Fruit fly (Drosophila melanogaster) whole organism, embryonic: ENCODE measurements around the gene witty.

Experiments used
- Atf6 ChIP-seq: fragments of 200-800 bp; sonication (Bioruptor generic); IDR thresholded peaks from 2 replicates; pipeline ENCODE4 v1.3.6; 2022; ENCODE audit warnings: missing biosample characterization, missing genetic modification characterization
- CG10431 ChIP-seq: fragments of 200-800 bp; sonication (Bioruptor generic); optimal IDR thresholded peaks from 3 replicates; lab custom pipeline; 2018; ENCODE audit warnings: missing biosample characterization, mild to moderate bottlenecking, missing genetic modification characterization
- CG11560 ChIP-seq: fragments of 200-800 bp; sonication (Bioruptor generic); IDR thresholded peaks from 3 replicates; pipeline ENCODE4 v1.3.6; 2022; ENCODE audit warnings: missing biosample characterization, missing genetic modification characterization
- CG12659 ChIP-seq: fragments of 200-800 bp; sonication (Bioruptor generic); optimal IDR thresholded peaks from 3 replicates; lab custom pipeline; 2017; ENCODE audit warnings: mild to moderate bottlenecking, missing biosample characterization, missing genetic modification reagents, missing genetic modification characterization
- CG13424 ChIP-seq: fragments of 200-800 bp; sonication (Bioruptor generic); optimal IDR thresholded peaks from 2 replicates; lab custom pipeline; 2019; ENCODE audit warnings: missing biosample characterization, mild to moderate bottlenecking, missing genetic modification characterization, moderate library complexity
- CG16813 ChIP-seq: fragments of 200-800 bp; sonication (Bioruptor generic); IDR thresholded peaks from 3 replicates; pipeline ENCODE4 v1.3.6; 2022; ENCODE audit warnings: missing biosample characterization, missing genetic modification characterization; ENCODE audit not compliant: partially characterized antibody
- CG17328 ChIP-seq: fragments of 200-800 bp; sonication (Bioruptor generic); IDR thresholded peaks from 2 replicates; pipeline ENCODE4 v1.3.6; 2022; ENCODE audit warnings: missing biosample characterization, missing genetic modification characterization
- CG2678 ChIP-seq: fragments of 200-800 bp; sonication (Bioruptor generic); optimal IDR thresholded peaks from 3 replicates; lab custom pipeline; 2019; ENCODE audit warnings: missing biosample characterization, mild to moderate bottlenecking, missing genetic modification characterization, moderate library complexity
- CG31365 ChIP-seq: fragments of 200-800 bp; sonication (Bioruptor generic); optimal IDR thresholded peaks from 2 replicates; lab custom pipeline; 2018; ENCODE audit warnings: missing biosample characterization, mild to moderate bottlenecking, missing genetic modification characterization
- CG3407 ChIP-seq: fragments of 200-800 bp; sonication (Bioruptor generic); optimal IDR thresholded peaks from 2 replicates; lab custom pipeline; 2018; ENCODE audit warnings: missing biosample characterization, mild to moderate bottlenecking, missing genetic modification characterization
- CG34376 ChIP-seq: fragments of 200-800 bp; sonication (Bioruptor generic); optimal IDR thresholded peaks from 2 replicates; lab custom pipeline; 2018; ENCODE audit warnings: missing biosample characterization, mild to moderate bottlenecking, missing genetic modification characterization
- CG3847 ChIP-seq: fragments of 200-800 bp; sonication (Bioruptor generic); IDR thresholded peaks from 2 replicates; pipeline ENCODE4 v1.3.6; 2022; ENCODE audit warnings: missing biosample characterization, missing genetic modification characterization
- CG4424 ChIP-seq: fragments of 200-800 bp; sonication (Bioruptor generic); optimal IDR thresholded peaks from 3 replicates; lab custom pipeline; 2016; ENCODE audit warnings: missing biosample characterization, missing genetic modification characterization
- CG4617 ChIP-seq: fragments of 200-800 bp; sonication (Bioruptor generic); optimal IDR thresholded peaks from 3 replicates; lab custom pipeline; 2016; ENCODE audit warnings: missing biosample characterization, missing genetic modification characterization, borderline replicate concordance
- CG5953 ChIP-seq: fragments of 200-800 bp; sonication (Bioruptor generic); IDR thresholded peaks from 2 replicates; pipeline ENCODE4 v1.3.6; 2022; ENCODE audit warnings: missing biosample characterization, missing genetic modification characterization
- CG6813 ChIP-seq: fragments of 200-800 bp; sonication (Bioruptor generic); optimal IDR thresholded peaks from 2 replicates; lab custom pipeline; 2017; ENCODE audit warnings: missing biosample characterization, missing genetic modification characterization, mild to moderate bottlenecking, moderate library complexity, missing genetic modification reagents
- CG7928 ChIP-seq: fragments of 200-800 bp; sonication (Bioruptor generic); optimal IDR thresholded peaks from 2 replicates; lab custom pipeline; 2017; ENCODE audit warnings: missing biosample characterization, mild to moderate bottlenecking, missing genetic modification characterization
- D ChIP-seq, 2 experiments: fragments of 200-800 bp in 1 of 2; fragments of >200 bp in 1 of 2; sonication (Bioruptor generic) in 1 of 2; optimal IDR thresholded peaks; 2 replicates in 1 of 2; 3 replicates in 1 of 2; lab custom pipeline; 2017; ENCODE audit warnings: mild to moderate bottlenecking in 1 of 2, missing biosample characterization in 1 of 2, missing genetic modification characterization in 1 of 2, missing genetic modification reagents in 1 of 2
- Doc2 ChIP-seq: fragments of 200-800 bp; sonication (Bioruptor generic); IDR thresholded peaks from 2 replicates; pipeline ENCODE4 v1.3.6; 2022; ENCODE audit warnings: missing biosample characterization, missing genetic modification characterization
- Dp ChIP-seq: fragments of 200-800 bp; sonication (Bioruptor generic); optimal IDR thresholded peaks from 2 replicates; lab custom pipeline; 2018; ENCODE audit warnings: missing biosample characterization, mild to moderate bottlenecking, missing genetic modification characterization, moderate library complexity
- Dref ChIP-seq: fragments of 200-800 bp; sonication (Bioruptor generic); IDR thresholded peaks from 2 replicates; pipeline ENCODE4 v1.3.6; 2022; ENCODE audit warnings: missing biosample characterization, missing genetic modification characterization
- Fer1 ChIP-seq: fragments of 200-800 bp; sonication (Bioruptor generic); optimal IDR thresholded peaks from 2 replicates; lab custom pipeline; 2017; ENCODE audit warnings: missing biosample characterization, mild to moderate bottlenecking, missing genetic modification characterization
- Gsc ChIP-seq: fragments of 200-800 bp; sonication (Bioruptor generic); IDR thresholded peaks from 2 replicates; pipeline ENCODE4 v1.3.6; 2022; ENCODE audit warnings: missing biosample characterization, missing genetic modification characterization
- Jarid2 ChIP-seq: fragments of 200-800 bp; sonication (Bioruptor generic); optimal IDR thresholded peaks from 3 replicates; lab custom pipeline; 2017; ENCODE audit warnings: mild to moderate bottlenecking, missing biosample characterization, missing genetic modification reagents, missing genetic modification characterization
- Lpt ChIP-seq: fragments of >200 bp; optimal IDR thresholded peaks from 2 replicates; lab custom pipeline; 2018; ENCODE audit warnings: missing biosample characterization, missing genetic modification characterization
- MESR4 ChIP-seq: fragments of 200-800 bp; sonication (Bioruptor generic); optimal IDR thresholded peaks from 2 replicates; lab custom pipeline; 2018; ENCODE audit warnings: missing biosample characterization, mild to moderate bottlenecking, missing genetic modification characterization, moderate library complexity
- Max ChIP-seq: fragments of 200-800 bp; sonication (Bioruptor generic); optimal IDR thresholded peaks from 2 replicates; lab custom pipeline; 2016; ENCODE audit warnings: missing biosample characterization, mild to moderate bottlenecking, missing genetic modification characterization
- TFAM ChIP-seq: fragments of 200-800 bp; sonication (Bioruptor generic); optimal IDR thresholded peaks from 2 replicates; lab custom pipeline; 2017; ENCODE audit warnings: missing biosample characterization, missing genetic modification characterization, inconsistent platforms
- Taf1 ChIP-seq: fragments of 200-800 bp; sonication (Bioruptor generic); IDR thresholded peaks from 2 replicates; pipeline ENCODE4 v1.3.6; 2022; ENCODE audit warnings: missing biosample characterization, missing genetic modification characterization
- Usf ChIP-seq: fragments of 200-800 bp; sonication (Bioruptor generic); optimal IDR thresholded peaks from 2 replicates; lab custom pipeline; 2017; ENCODE audit warnings: missing genotype, missing biosample characterization, missing genetic modification characterization
- ara ChIP-seq: fragments of 200-800 bp; sonication (Bioruptor generic); IDR thresholded peaks from 2 replicates; pipeline ENCODE4 v1.3.6; 2022; ENCODE audit warnings: missing biosample characterization, missing genetic modification characterization
- btn ChIP-seq: fragments of 200-800 bp; sonication (Bioruptor generic); optimal IDR thresholded peaks from 2 replicates; lab custom pipeline; 2016; ENCODE audit warnings: missing biosample characterization, missing genetic modification characterization
- chn ChIP-seq: fragments of 200-800 bp; sonication (Bioruptor generic); optimal IDR thresholded peaks from 2 replicates; lab custom pipeline; 2016; ENCODE audit warnings: missing biosample characterization, missing genetic modification characterization
- danr ChIP-seq: fragments of 200-800 bp; sonication (Bioruptor generic); IDR thresholded peaks from 2 replicates; pipeline ENCODE4 v1.3.6; 2022; ENCODE audit warnings: missing biosample characterization, missing genetic modification characterization
- disco-r ChIP-seq: fragments of 200-800 bp; sonication (Bioruptor generic); optimal IDR thresholded peaks from 2 replicates; lab custom pipeline; 2016; ENCODE audit warnings: missing biosample characterization, missing genetic modification characterization
- en ChIP-seq: fragments of 200-800 bp; sonication (Bioruptor generic); optimal IDR thresholded peaks from 2 replicates; lab custom pipeline; 2016; ENCODE audit warnings: missing biosample characterization, missing genetic modification characterization
- ftz-f1 ChIP-seq: fragments of 200-800 bp; sonication (Bioruptor generic); optimal IDR thresholded peaks from 2 replicates; lab custom pipeline; 2016; ENCODE audit warnings: missing biosample characterization, missing genetic modification characterization
- gt ChIP-seq: fragments of 200-800 bp; sonication (Bioruptor generic); IDR thresholded peaks from 2 replicates; pipeline ENCODE4 v1.3.6; 2022; ENCODE audit warnings: missing biosample characterization, missing genetic modification characterization
- hb ChIP-seq: fragments of 200-800 bp; sonication (Bioruptor generic); IDR thresholded peaks from 3 replicates; pipeline ENCODE4 v1.3.6; 2022; ENCODE audit warnings: missing biosample characterization, missing genetic modification characterization; ENCODE audit not compliant: partially characterized antibody
- lbe ChIP-seq: fragments of 200-800 bp; sonication (Bioruptor generic); optimal IDR thresholded peaks from 2 replicates; lab custom pipeline; 2016; ENCODE audit warnings: missing biosample characterization, mild to moderate bottlenecking, missing genetic modification characterization
- lmd ChIP-seq: fragments of 200-800 bp; sonication (Bioruptor generic); IDR thresholded peaks from 2 replicates; pipeline ENCODE4 v1.3.6; 2022; ENCODE audit warnings: missing biosample characterization, missing genetic modification characterization
- otp ChIP-seq: fragments of 200-800 bp; sonication (Bioruptor generic); IDR thresholded peaks from 3 replicates; pipeline ENCODE4, ENCODE4 v1.3.6; 2022; ENCODE audit warnings: missing biosample characterization, missing genetic modification characterization
- peb ChIP-seq: fragments of 200-800 bp; sonication (Bioruptor generic); IDR thresholded peaks from 2 replicates; pipeline ENCODE4 v1.3.6; 2022; ENCODE audit warnings: missing biosample characterization, missing genetic modification characterization
- pfk ChIP-seq: fragments of 200-800 bp; sonication (Bioruptor generic); optimal IDR thresholded peaks from 2 replicates; lab custom pipeline; 2018; ENCODE audit warnings: missing biosample characterization, mild to moderate bottlenecking, missing genetic modification characterization, moderate library complexity
- pzg ChIP-seq: fragments of 200-800 bp; sonication (Bioruptor generic); optimal IDR thresholded peaks from 3 replicates; lab custom pipeline; 2018; ENCODE audit warnings: missing biosample characterization, mild to moderate bottlenecking, missing genetic modification characterization, moderate library complexity
- stc ChIP-seq: fragments of 200-800 bp; sonication (Bioruptor generic); IDR thresholded peaks from 2 replicates; pipeline ENCODE4 v1.3.6; 2022; ENCODE audit warnings: missing biosample characterization, missing genetic modification characterization
- tin ChIP-seq: fragments of 200-800 bp; sonication (Bioruptor generic); optimal IDR thresholded peaks from 3 replicates; lab custom pipeline; 2016; ENCODE audit warnings: missing biosample characterization, missing genetic modification characterization
- tup ChIP-seq: fragments of 200-800 bp; sonication (Bioruptor generic); optimal IDR thresholded peaks from 2 replicates; lab custom pipeline; 2016; ENCODE audit warnings: missing biosample characterization, mild to moderate bottlenecking, missing genetic modification characterization, moderate library complexity
- wor ChIP-seq: fragments of 200-800 bp; sonication (Bioruptor generic); IDR thresholded peaks from 2 replicates; pipeline ENCODE4 v1.3.6; 2022; ENCODE audit warnings: missing biosample characterization, missing genetic modification characterization

Gene witty

dm6 chr2L:8364006-8364956, 26.2 kb downstream of the witty start, which contains the start of the genes RpS13 and CSN8 (continued):
- peak; percentile 75 for TF ChIP-seq Dref (GFP tag; lab: Robert Waterston, UW)
- no peak for TF ChIP-seq stc (GFP tag; lab: Robert Waterston, UW)
- TF ChIP-seq Doc2 (GFP tag; lab: Robert Waterston, UW), result no peak
- TF ChIP-seq TFAM, result no peak
- no peak for TF ChIP-seq CG3407 (GFP tag; lab: Kevin White, UChicago)
- TF ChIP-seq en (GFP tag; lab: Kevin White, UChicago), result no peak
- peak; percentile 94 for TF ChIP-seq hb (GFP tag; lab: Robert Waterston, UW)
- 0 out of 2 replicates have a peak, but pooled peaks have one; percentile 7 for TF ChIP-seq CG3847 (GFP tag; lab: Robert Waterston, UW)
- no peak for TF ChIP-seq wor (GFP tag; lab: Robert Waterston, UW)
- TF ChIP-seq tin (GFP tag; lab: Kevin White, UChicago), result no peak
- TF ChIP-seq ara (GFP tag; lab: Robert Waterston, UW), result no peak
- no peak for TF ChIP-seq btn (GFP tag; lab: Kevin White, UChicago)
- TF ChIP-seq D (optimal IDR thresholded peaks at IDR 0.05; lab: Kevin White, UChicago), result no peak
- no peak for TF ChIP-seq D (GFP tag; optimal IDR thresholded peaks at IDR 0.05; lab: Kevin White, UChicago)
- TF ChIP-seq Taf1 (GFP tag; lab: Robert Waterston, UW), result no peak
- TF ChIP-seq gt (GFP tag; lab: Robert Waterston, UW), result no peak
- TF ChIP-seq Lpt (GFP tag; lab: Kevin White, UChicago), result no peak
- peak; percentile 26 for TF ChIP-seq CG2678 (tag; lab: Kevin White, UChicago)
- TF ChIP-seq CG5953 (GFP tag; lab: Robert Waterston, UW), result no peak
- TF ChIP-seq CG17328 (GFP tag; lab: Robert Waterston, UW), result no peak
- TF ChIP-seq lmd (GFP tag; lab: Robert Waterston, UW), result no peak
- TF ChIP-seq danr (GFP tag; lab: Robert Waterston, UW), result no peak
- no peak for TF ChIP-seq pfk (GFP tag; lab: Kevin White, UChicago)
- no peak for TF ChIP-seq CG6813
- peak; percentile 75 for TF ChIP-seq CG12659 (GFP tag; lab: Kevin White, UChicago)
- TF ChIP-seq CG16813, result peak; percentile 95
- TF ChIP-seq disco-r (GFP tag; lab: Kevin White, UChicago), result no peak
- TF ChIP-seq MESR4 (GFP tag; lab: Kevin White, UChicago), result peak; percentile 97
- TF ChIP-seq CG7928 (GFP tag; lab: Kevin White, UChicago), result no peak
- no peak for TF ChIP-seq Gsc
- no peak for TF ChIP-seq chn (GFP tag; lab: Kevin White, UChicago)
- no peak for TF ChIP-seq tup (GFP tag; lab: Kevin White, UChicago)
- TF ChIP-seq ftz-f1 (GFP tag; lab: Kevin White, UChicago), result no peak
- no peak for TF ChIP-seq CG10431 (GFP tag; lab: Kevin White, UChicago)
- TF ChIP-seq Atf6 (GFP tag; lab: Robert Waterston, UW), result peak; percentile 45; the same call in 1 of the 2 replicates
- TF ChIP-seq Max (GFP tag; lab: Kevin White, UChicago), result no peak
- peak; percentile 68 for TF ChIP-seq CG34376 (GFP tag; lab: Kevin White, UChicago)
- no peak for TF ChIP-seq CG4424 (GFP tag; lab: Kevin White, UChicago)
- TF ChIP-seq CG13424 (tag; lab: Kevin White, UChicago), result peak; percentile 5
- peak; percentile 90 for TF ChIP-seq pzg (GFP tag; lab: Kevin White, UChicago)
- TF ChIP-seq CG11560 (tag; lab: Robert Waterston, UW), result no peak
- TF ChIP-seq CG31365 (tag; lab: Kevin White, UChicago), result peak; percentile 23
- no peak for TF ChIP-seq otp
- TF ChIP-seq Usf (GFP tag; lab: Kevin White, UChicago), result no peak
- peak; percentile 34 for TF ChIP-seq Dp
- TF ChIP-seq peb, result no peak
- no peak for TF ChIP-seq lbe (GFP tag; lab: Kevin White, UChicago)
- TF ChIP-seq Jarid2 (GFP tag; lab: Kevin White, UChicago), result peak; percentile 36
- peak; percentile 56 for TF ChIP-seq CG4617 (GFP tag; lab: Kevin White, UChicago)
- TF ChIP-seq Fer1 (GFP tag; lab: Kevin White, UChicago), result peak; percentile 52
